Fruit fly (Drosophila melanogaster) whole organism, embryonic: Measurements from ENCODE around the gene spo.

Source experiments
- Abd-B ChIP-seq: fragments of 200-800 bp; sonication (Bioruptor generic); optimal IDR thresholded peaks from 2 replicates; lab custom pipeline; 2018; ENCODE audit warnings: missing biosample characterization, mild to moderate bottlenecking, missing genetic modification characterization, moderate library complexity
- Adf1 ChIP-seq: fragments of 200-800 bp; sonication (Bioruptor generic); IDR thresholded peaks from 2 replicates; pipeline ENCODE4 v1.3.6; 2022; ENCODE audit warnings: missing biosample characterization, missing genetic modification characterization
- Antp ChIP-seq: fragments of 200-800 bp; sonication (Bioruptor generic); optimal IDR thresholded peaks from 3 replicates; lab custom pipeline; 2016; ENCODE audit warnings: missing biosample characterization, missing genetic modification characterization
- Awh ChIP-seq: fragments of 200-800 bp; sonication (Bioruptor generic); IDR thresholded peaks from 2 replicates; pipeline ENCODE4, ENCODE4 v1.3.6; 2022; ENCODE audit warnings: missing biosample characterization, missing genetic modification characterization
- Blimp-1 ChIP-seq: fragments of 200-800 bp; sonication (Bioruptor generic); optimal IDR thresholded peaks from 3 replicates; lab custom pipeline; 2018; ENCODE audit warnings: missing biosample characterization, missing genetic modification characterization, mild to moderate bottlenecking, moderate library complexity, missing genetic modification reagents
- BtbVII ChIP-seq: fragments of 200-800 bp; sonication (Bioruptor generic); optimal IDR thresholded peaks from 3 replicates; lab custom pipeline; 2017; ENCODE audit warnings: missing biosample characterization, mild to moderate bottlenecking, missing genetic modification characterization
- CG10147 ChIP-seq: fragments of 200-800 bp; sonication (Bioruptor generic); optimal IDR thresholded peaks from 2 replicates; lab custom pipeline; 2019; ENCODE audit warnings: missing biosample characterization, mild to moderate bottlenecking, missing genetic modification characterization, moderate library complexity
- CG10267 ChIP-seq: fragments of 200-800 bp; sonication (Bioruptor generic); optimal IDR thresholded peaks from 2 replicates; lab custom pipeline; 2018; ENCODE audit warnings: missing biosample characterization, mild to moderate bottlenecking, missing genetic modification characterization, moderate library complexity
- CG11085 ChIP-seq: fragments of 200-800 bp; sonication (Bioruptor generic); IDR thresholded peaks from 2 replicates; pipeline ENCODE4 v1.3.6; 2022; ENCODE audit warnings: missing biosample characterization, missing genetic modification characterization
- CG11456 ChIP-seq: fragments of 200-800 bp; sonication (Bioruptor generic); IDR thresholded peaks from 3 replicates; pipeline ENCODE4 v1.3.6; 2022; ENCODE audit warnings: missing biosample characterization, missing genetic modification characterization
- CG11560 ChIP-seq: fragments of 200-800 bp; sonication (Bioruptor generic); IDR thresholded peaks from 3 replicates; pipeline ENCODE4 v1.3.6; 2022; ENCODE audit warnings: missing biosample characterization, missing genetic modification characterization
- CG12769 ChIP-seq: fragments of 200-800 bp; sonication (Bioruptor generic); optimal IDR thresholded peaks from 2 replicates; lab custom pipeline; 2019; ENCODE audit warnings: missing biosample characterization, mild to moderate bottlenecking, missing genetic modification characterization, moderate library complexity
- CG14667 ChIP-seq: fragments of 200-800 bp; sonication (Bioruptor generic); IDR thresholded peaks from 2 replicates; pipeline ENCODE4 v1.3.6; 2022; ENCODE audit warnings: missing biosample characterization, missing genetic modification characterization
- CG15269 ChIP-seq: fragments of 200-800 bp; sonication (Bioruptor generic); optimal IDR thresholded peaks from 2 replicates; lab custom pipeline; 2018; ENCODE audit warnings: missing biosample characterization, mild to moderate bottlenecking, missing genetic modification characterization, moderate library complexity
- CG1529 ChIP-seq: fragments of 200-800 bp; sonication (Bioruptor generic); optimal IDR thresholded peaks from 3 replicates; lab custom pipeline; 2018; ENCODE audit warnings: missing biosample characterization, missing genetic modification characterization
- CG1647 ChIP-seq: fragments of 200-800 bp; sonication (Bioruptor generic); optimal IDR thresholded peaks from 3 replicates; lab custom pipeline; 2016; ENCODE audit warnings: missing biosample characterization, missing genetic modification characterization
- CG16779 ChIP-seq: fragments of 200-800 bp; sonication (Bioruptor generic); IDR thresholded peaks from 2 replicates; pipeline ENCODE4 v1.3.6; 2022; ENCODE audit warnings: missing biosample characterization, missing genetic modification characterization
- CG17802 ChIP-seq: fragments of 200-800 bp; sonication (Bioruptor generic); optimal IDR thresholded peaks from 2 replicates; lab custom pipeline; 2018; ENCODE audit warnings: missing biosample characterization, mild to moderate bottlenecking, missing genetic modification characterization, moderate library complexity
- CG33557 ChIP-seq: fragments of 200-800 bp; sonication (Bioruptor generic); optimal IDR thresholded peaks from 2 replicates; lab custom pipeline; 2019; ENCODE audit warnings: missing biosample characterization, mild to moderate bottlenecking, missing genetic modification characterization, moderate library complexity
- CG7745 ChIP-seq: fragments of 200-800 bp; sonication (Bioruptor generic); optimal IDR thresholded peaks from 2 replicates; lab custom pipeline; 2018; ENCODE audit warnings: missing biosample characterization, mild to moderate bottlenecking, missing genetic modification characterization, moderate library complexity
- CG9215 ChIP-seq: fragments of 200-800 bp; sonication (Bioruptor generic); IDR thresholded peaks from 2 replicates; pipeline ENCODE4 v1.3.6; 2022; ENCODE audit warnings: missing biosample characterization, missing genetic modification characterization
- CG9797 ChIP-seq: fragments of 200-800 bp; sonication (Bioruptor generic); optimal IDR thresholded peaks from 3 replicates; lab custom pipeline; 2018; ENCODE audit warnings: missing biosample characterization, mild to moderate bottlenecking, missing genetic modification characterization
- Deaf1 ChIP-seq: fragments of 200-800 bp; optimal IDR thresholded peaks from 3 replicates; lab custom pipeline; 2019; ENCODE audit warnings: missing biosample characterization, mild to moderate bottlenecking, missing genetic modification characterization, moderate library complexity
- Dip2 ChIP-seq: fragments of 200-800 bp; sonication (Bioruptor generic); IDR thresholded peaks from 2 replicates; pipeline ENCODE4 v1.3.6; 2022; ENCODE audit warnings: missing biosample characterization, missing genetic modification characterization
- Ets65A ChIP-seq: fragments of 200-800 bp; sonication (Bioruptor generic); peaks from one replicate; lab custom pipeline; 2016; ENCODE audit warnings: missing biosample characterization, missing genetic modification characterization
- Kr ChIP-seq: fragments of 200-800 bp; sonication (Bioruptor generic); optimal IDR thresholded peaks from 2 replicates; lab custom pipeline; 2017; ENCODE audit warnings: missing biosample characterization, mild to moderate bottlenecking, missing genetic modification characterization
- NC2β ChIP-seq: fragments of 200-800 bp; sonication (Bioruptor generic); optimal IDR thresholded peaks from 2 replicates; lab custom pipeline; 2016; ENCODE audit warnings: missing biosample characterization, missing genetic modification characterization
- Opbp ChIP-seq: fragments of 200-800 bp; sonication (Bioruptor generic); IDR thresholded peaks from 3 replicates; pipeline ENCODE4 v1.3.6; 2022; ENCODE audit warnings: missing biosample characterization, missing genetic modification characterization; ENCODE audit not compliant: partially characterized antibody
- Ravus ChIP-seq: fragments of 200-800 bp; sonication (Bioruptor generic); IDR thresholded peaks from 2 replicates; pipeline ENCODE4 v1.3.6; 2022; ENCODE audit warnings: missing biosample characterization, missing genetic modification characterization
- Sin3A ChIP-seq: fragments of >200 bp; optimal IDR thresholded peaks from 2 replicates; lab custom pipeline; 2018
- Six4 ChIP-seq: fragments of 200-800 bp; sonication (Bioruptor generic); optimal IDR thresholded peaks from 2 replicates; lab custom pipeline; 2016; ENCODE audit warnings: missing biosample characterization, missing genetic modification characterization
- Trl ChIP-seq, 3 experiments: fragments of >200 bp in 2 of 3; fragments of 200-800 bp in 1 of 3; sonication (Bioruptor generic) in 1 of 3; optimal IDR thresholded peaks; 2 replicates in 1 of 3; 3 replicates in 2 of 3; lab custom pipeline; 2016 to 2017; ENCODE audit warnings: missing biosample characterization in 1 of 3, missing genetic modification characterization in 1 of 3
- Vsx1 ChIP-seq: fragments of 200-800 bp; sonication (Bioruptor generic); optimal IDR thresholded peaks from 2 replicates; lab custom pipeline; 2017; ENCODE audit warnings: missing biosample characterization, mild to moderate bottlenecking, missing genetic modification characterization, missing genetic modification reagents
- ab ChIP-seq: fragments of 200-800 bp; sonication (Bioruptor generic); optimal IDR thresholded peaks from 2 replicates; lab custom pipeline; 2016; ENCODE audit warnings: missing biosample characterization, missing genetic modification characterization
- ac ChIP-seq: fragments of 200-800 bp; sonication (Bioruptor generic); optimal IDR thresholded peaks from 3 replicates; lab custom pipeline; 2017; ENCODE audit warnings: missing biosample characterization, mild to moderate bottlenecking, missing genetic modification characterization
- caup ChIP-seq: fragments of 200-800 bp; sonication (Bioruptor generic); optimal IDR thresholded peaks from 3 replicates; lab custom pipeline; 2017; ENCODE audit warnings: missing biosample characterization, mild to moderate bottlenecking, missing genetic modification characterization, moderate library complexity; ENCODE audit not compliant: severe bottlenecking
- chinmo ChIP-seq: fragments of 200-800 bp; sonication (Bioruptor generic); IDR thresholded peaks from 4 replicates; pipeline ENCODE4 v1.3.6; 2022; ENCODE audit warnings: missing biosample characterization, missing genetic modification characterization; ENCODE audit not compliant: partially characterized antibody
- dysf ChIP-seq: fragments of 200-800 bp; sonication (Bioruptor generic); IDR thresholded peaks from 3 replicates; pipeline ENCODE4 v1.3.6; 2022; ENCODE audit warnings: missing biosample characterization, missing genetic modification characterization
- hbn ChIP-seq: fragments of 200-800 bp; sonication (Bioruptor generic); IDR thresholded peaks from 2 replicates; pipeline ENCODE4 v1.3.6; 2022; ENCODE audit warnings: missing biosample characterization, missing genetic modification characterization; ENCODE audit not compliant: partially characterized antibody
- hkb ChIP-seq, 2 experiments: fragments of 200-800 bp in 1 of 2; fragments of >200 bp in 1 of 2; sonication (Bioruptor generic) in 1 of 2; IDR thresholded peaks in 1 of 2; optimal IDR thresholded peaks in 1 of 2; 2 replicates each; pipeline versions ENCODE4 v1.3.6 to Lab custom; 2017 to 2022; ENCODE audit warnings: missing biosample characterization in 1 of 2, missing genetic modification characterization in 1 of 2
- lmd ChIP-seq: fragments of 200-800 bp; sonication (Bioruptor generic); IDR thresholded peaks from 2 replicates; pipeline ENCODE4 v1.3.6; 2022; ENCODE audit warnings: missing biosample characterization, missing genetic modification characterization
- maf-S ChIP-seq: fragments of 200-800 bp; sonication (Bioruptor generic); optimal IDR thresholded peaks from 2 replicates; lab custom pipeline; 2016; ENCODE audit warnings: missing biosample characterization, missing genetic modification characterization
- p53 ChIP-seq: fragments of 200-800 bp; sonication (Bioruptor generic); optimal IDR thresholded peaks from 2 replicates; lab custom pipeline; 2016; ENCODE audit warnings: missing biosample characterization, missing genetic modification characterization
- phol ChIP-seq: fragments of 200-800 bp; sonication (Bioruptor generic); optimal IDR thresholded peaks from 3 replicates; lab custom pipeline; 2018; ENCODE audit warnings: missing biosample characterization, mild to moderate bottlenecking, missing genetic modification characterization, moderate library complexity
- pros ChIP-seq: fragments of 200-800 bp; sonication (Bioruptor generic); optimal IDR thresholded peaks from 3 replicates; lab custom pipeline; 2019; ENCODE audit warnings: missing biosample characterization, mild to moderate bottlenecking, missing genetic modification characterization, moderate library complexity
- rib ChIP-seq: fragments of 200-800 bp; sonication (Bioruptor generic); IDR thresholded peaks from 2 replicates; pipeline ENCODE4 v1.3.6; 2022; ENCODE audit warnings: missing biosample characterization, missing genetic modification characterization
- sc ChIP-seq, 3 experiments: fragments of >200 bp in 2 of 3; fragments of 200-800 bp in 1 of 3; sonication (Bioruptor generic) in 1 of 3; optimal IDR thresholded peaks; 2 replicates in 2 of 3; 3 replicates in 1 of 3; lab custom pipeline; 2017; ENCODE audit warnings: mild to moderate bottlenecking in 1 of 3, missing biosample characterization in 1 of 3, missing genetic modification characterization in 1 of 3, missing genetic modification reagents in 1 of 3
- sima ChIP-seq: fragments of 200-800 bp; sonication (Bioruptor generic); optimal IDR thresholded peaks from 2 replicates; lab custom pipeline; 2016; ENCODE audit warnings: missing biosample characterization, missing genetic modification characterization
- toy ChIP-seq: fragments of 200-800 bp; sonication (Bioruptor generic); IDR thresholded peaks from 2 replicates; pipeline ENCODE4 v1.3.6; 2022; ENCODE audit warnings: missing biosample characterization, missing genetic modification characterization
- unc-4 ChIP-seq: fragments of 200-800 bp; sonication (Bioruptor generic); IDR thresholded peaks from 2 replicates; pipeline ENCODE4 v1.3.6; 2022; ENCODE audit warnings: missing biosample characterization, missing genetic modification characterization; ENCODE audit not compliant: partially characterized antibody

spo gene

dm6 chr3L:5621908-5622307 lies 29.5 kb upstream of the spo start (continued):
- TF ChIP-seq Kr (no peak), CG1529 (GFP tag; lab: Kevin White, UChicago) (no peak), Deaf1 (tag; lab: Kevin White, UChicago) (peak; percentile 55), pros (GFP tag; lab: Kevin White, UChicago) (peak; percentile 22), CG9215 (GFP tag; lab: Robert Waterston, UW) (no peak), Opbp (GFP tag; lab: Robert Waterston, UW) (no peak), CG7745 (tag; lab: Kevin White, UChicago) (no peak), CG33557 (peak; percentile 75), CG10147 (GFP tag; lab: Kevin White, UChicago) (no peak), NC2β (GFP tag; lab: Kevin White, UChicago) (no peak), CG9797 (no peak), Awh (GFP tag; lab: Robert Waterston, UW) (no peak), Dip2 (no peak), Blimp-1 (GFP tag; lab: Kevin White, UChicago) (peak; percentile 100), BtbVII (GFP tag; lab: Kevin White, UChicago) (no peak), CG12769 (tag; lab: Kevin White, UChicago) (peak; percentile 1), Vsx1 (GFP tag; lab: Kevin White, UChicago) (no peak), chinmo (peak; percentile 90; the same call in 2 of the 4 replicates), hbn (GFP tag; lab: Robert Waterston, UW) (no peak), CG11085 (GFP tag; lab: Robert Waterston, UW) (no peak), Antp (GFP tag; lab: Kevin White, UChicago) (no peak), CG15269 (tag; lab: Kevin White, UChicago) (no peak), phol (tag; lab: Kevin White, UChicago) (no peak), ab (GFP tag; lab: Kevin White, UChicago) (no peak), dysf (GFP tag; lab: Robert Waterston, UW) (no peak), maf-S (no peak), CG10267 (no peak), ac (GFP tag; lab: Kevin White, UChicago) (no peak), Abd-B (peak; percentile 43), CG16779 (GFP tag; lab: Robert Waterston, UW) (no peak), caup (no peak), Trl (optimal IDR thresholded peaks at IDR 0.05; lab: Kevin White, UChicago) (peak in 1 of 2 experiments; percentile 5), Trl (GFP tag; optimal IDR thresholded peaks at IDR 0.05; lab: Kevin White, UChicago) (no peak), CG1647 (GFP tag; lab: Kevin White, UChicago) (no peak), lmd (GFP tag; lab: Robert Waterston, UW) (no peak), rib (GFP tag; lab: Robert Waterston, UW) (peak; percentile 48; the same call in 1 of the 2 replicates), Six4 (no peak), toy (no peak), Ravus (no peak), sima (no peak), hkb (optimal IDR thresholded peaks at IDR 0.05; lab: Kevin White, UChicago) (no peak), hkb (GFP tag; IDR thresholded peaks at IDR 0.05; lab: Robert Waterston, UW) (no peak), CG14667 (GFP tag; lab: Robert Waterston, UW) (no peak), Sin3A (lab: Kevin White, UChicago) (no peak), CG11560 (tag; lab: Robert Waterston, UW) (no peak), CG17802 (no peak), sc (optimal IDR thresholded peaks at IDR 0.05; lab: Kevin White, UChicago) (no peak), sc (GFP tag; optimal IDR thresholded peaks at IDR 0.05; lab: Kevin White, UChicago) (no peak), p53 (GFP tag; lab: Kevin White, UChicago) (no peak), unc-4 (GFP tag; lab: Robert Waterston, UW) (no peak), Ets65A (GFP tag; lab: Kevin White, UChicago) (no peak), Adf1 (GFP tag; lab: Robert Waterston, UW) (no peak), CG11456 (no peak)
